Fruit fly (Drosophila melanogaster) Kc167 (cell line): Measurements from ENCODE around the gene CG15169.

Experiments
- h ChIP-seq: fragments of >200 bp; optimal IDR thresholded peaks from 3 replicates; lab custom pipeline; 2018; ENCODE audit warnings: missing external identifiers
- insv ChIP-seq: fragments of >200 bp; optimal IDR thresholded peaks from 3 replicates; lab custom pipeline; 2018; ENCODE audit warnings: missing external identifiers
- psq ChIP-seq: fragments of >200 bp; optimal IDR thresholded peaks from 2 replicates; lab custom pipeline; 2017; ENCODE audit warnings: missing external identifiers

- TF ChIP-seq psq (lab: Kevin White, UChicago) (no peak), h (lab: Kevin White, UChicago) (no peak), insv (lab: Kevin White, UChicago) (no peak)
Measured at dm6 chr2L:18944175-18945012, 46.4 kb upstream of the CG15169 start.
